Worm (Caenorhabditis elegans) whole organism, young adult: ENCODE results near the gene Y7A5A.6.

Source experiments
- B0035.1 ChIP-seq: sonication (generic microtip); optimal IDR thresholded peaks from 2 replicates; lab custom pipeline; 2016; ENCODE audit warnings: missing genetic modification characterization, mild to moderate bottlenecking, missing compliant biosample characterization, missing genotype, missing genetic modification reagents
- attf-5 ChIP-seq: fragments of 200-800 bp; sonication (Bioruptor generic); optimal IDR thresholded peaks from 2 replicates; lab custom pipeline; 2018; ENCODE audit warnings: mild to moderate bottlenecking, missing genetic modification characterization, missing compliant biosample characterization
- egrh-3 ChIP-seq: fragments of 200-800 bp; sonication (Bioruptor generic); IDR thresholded peaks from 2 replicates; pipeline ENCODE4 v1.3.6; 2022; ENCODE audit warnings: missing genetic modification reagents, missing genetic modification characterization, missing compliant biosample characterization
- snpc-4 ChIP-seq, 5 experiments: fragments of 150-350 bp in 1 of 5; sonication (generic microtip) in 4 of 5; optimal IDR thresholded peaks; 2 replicates each; lab custom pipeline; 2014 to 2018; ENCODE audit warnings: missing genetic modification characterization in 5 of 5, missing biosample characterization in 3 of 5, antibody characterized with exemption in 2 of 5, mild to moderate bottlenecking in 2 of 5, missing compliant biosample characterization in 2 of 5, missing genotype in 2 of 5, moderate library complexity in 2 of 5, missing genetic modification reagents in 1 of 5
- unc-130 ChIP-seq: sonication (generic microtip); optimal IDR thresholded peaks from 2 replicates; lab custom pipeline; 2016; ENCODE audit warnings: missing genetic modification reagents, missing genetic modification characterization, missing compliant biosample characterization
- unc-62 ChIP-seq: fragments of 150-350 bp; optimal IDR thresholded peaks from 2 replicates; lab custom pipeline; 2014; ENCODE audit warnings: missing biosample characterization, missing genetic modification reagents, missing genetic modification characterization

DNA sequence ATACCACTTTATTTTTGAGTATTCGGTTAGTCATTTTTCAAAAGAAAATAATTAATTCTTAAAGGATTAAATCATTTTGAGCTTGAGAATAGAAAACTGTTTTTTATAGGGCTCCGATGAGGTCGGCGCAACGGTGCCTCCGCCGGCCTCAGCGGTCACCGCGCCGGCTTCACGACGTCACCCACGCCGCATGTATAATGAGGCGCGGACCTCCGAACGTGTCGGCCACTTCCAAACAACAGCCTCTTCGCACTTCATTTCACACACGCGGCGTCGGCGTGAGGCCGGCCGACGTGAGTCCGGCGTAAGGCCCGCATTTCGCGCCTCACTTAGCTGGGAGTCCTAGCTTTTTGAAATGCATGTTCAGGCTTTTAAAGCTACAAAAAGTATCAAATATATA is 32.6 kb downstream of the Y7A5A.6 start:
- TF ChIP-seq unc-62 (GFP tag; lab: Kevin White, UChicago), result no peak
- TF ChIP-seq snpc-4 (GFP tag; optimal IDR thresholded peaks at IDR 0.05; lab: Kevin White, UChicago), result no peak
- TF ChIP-seq snpc-4 (tag; optimal IDR thresholded peaks at IDR 0.05; lab: Kevin White, UChicago), result peak in 2 of 4 experiments; percentile 31 to 35
- no peak for TF ChIP-seq B0035.1 (tag; lab: Kevin White, UChicago)
- TF ChIP-seq unc-130 (GFP tag; lab: Kevin White, UChicago), result no peak
- TF ChIP-seq attf-5, result no peak
- peak; percentile 62; the same call in 1 of the 2 replicates for TF ChIP-seq egrh-3 (GFP tag; lab: Robert Waterston, UW)
